Worm (Caenorhabditis elegans): ENCODE measurements around the gene rml-3.

- TF ChIP-seq ceh-82 (tag; optimal IDR thresholded peaks at IDR 0.05): no peak
- no peak for TF ChIP-seq nhr-25 (tag; optimal IDR thresholded peaks at IDR 0.05)
- TF ChIP-seq ztf-11 (tag; optimal IDR thresholded peaks at IDR 0.05): no peak
- no peak for TF ChIP-seq aly-2 (tag; optimal IDR thresholded peaks at IDR 0.05)
- TF ChIP-seq dmd-4 (tag; optimal IDR thresholded peaks at IDR 0.05): no peak
Observed at ce11 chrX:6206305-6206704, 32.6 kb downstream of the rml-3 start, which contains the start of gene mtp-18.
